Fruit fly (Drosophila melanogaster): ENCODE measurements around the gene Rcd-1.

DNA sequence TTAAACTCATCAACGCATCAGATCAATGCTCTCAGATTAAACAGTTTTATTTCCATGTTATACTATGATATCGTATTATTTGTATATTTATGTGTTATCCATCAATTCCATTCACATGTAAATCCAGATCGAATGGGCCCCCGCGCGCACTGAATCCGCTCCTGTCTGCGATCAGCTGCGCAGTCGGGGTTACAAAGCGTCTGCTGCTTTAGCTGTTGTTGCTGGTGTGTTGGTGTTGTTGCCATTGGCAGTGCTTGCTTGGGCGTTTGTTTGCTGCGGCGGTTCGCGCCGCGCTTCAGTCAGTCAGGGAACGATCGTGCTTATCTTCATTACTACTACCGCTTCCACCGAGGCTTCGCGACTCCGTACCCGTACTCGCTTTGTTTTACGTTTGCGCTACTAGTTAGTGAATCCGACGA, 28.4 kb downstream of the Rcd-1 start, which contains the start of gene Zw:
- TF ChIP-seq psq (optimal IDR thresholded peaks at IDR 0.05) (no peak), pan (optimal IDR thresholded peaks at IDR 0.05) (no peak)

Data from whole organism.